Fruit fly (Drosophila melanogaster) whole organism, prepupa: Measurements from ENCODE around the gene sro.

Experiments used
- Blimp-1 ChIP-seq: fragments of 200-800 bp; sonication (Bioruptor generic); optimal IDR thresholded peaks from 3 replicates; lab custom pipeline; 2017; ENCODE audit warnings: missing biosample characterization, missing genetic modification characterization, mild to moderate bottlenecking, moderate library complexity, missing genetic modification reagents
- CG10631 ChIP-seq: fragments of 200-800 bp; sonication (Bioruptor generic); optimal IDR thresholded peaks from 2 replicates; lab custom pipeline; 2016; ENCODE audit warnings: missing biosample characterization, missing genetic modification characterization
- CG10669 ChIP-seq: fragments of 200-800 bp; sonication (Bioruptor generic); optimal IDR thresholded peaks from 3 replicates; lab custom pipeline; 2018; ENCODE audit warnings: missing biosample characterization, mild to moderate bottlenecking, missing genetic modification characterization, moderate library complexity
- CG11294 ChIP-seq: fragments of 200-800 bp; sonication (Bioruptor generic); IDR thresholded peaks from 2 replicates; pipeline ENCODE4 v1.3.6; 2022; ENCODE audit warnings: missing biosample characterization, missing genetic modification characterization
- CG11902 ChIP-seq: fragments of 200-800 bp; sonication (Bioruptor generic); optimal IDR thresholded peaks from 3 replicates; lab custom pipeline; 2016; ENCODE audit warnings: missing biosample characterization, missing genetic modification characterization
- CG15336 ChIP-seq: fragments of 200-800 bp; sonication (Bioruptor generic); IDR thresholded peaks from 2 replicates; pipeline ENCODE4 v1.3.6; 2022; ENCODE audit warnings: missing biosample characterization, missing genetic modification characterization
- CG16779 ChIP-seq: fragments of 200-800 bp; sonication (Bioruptor generic); optimal IDR thresholded peaks from 3 replicates; lab custom pipeline; 2017; ENCODE audit warnings: missing biosample characterization, mild to moderate bottlenecking, missing genetic modification characterization
- CG3032 ChIP-seq: fragments of 200-800 bp; optimal IDR thresholded peaks from 2 replicates; lab custom pipeline; 2019; ENCODE audit warnings: missing biosample characterization, mild to moderate bottlenecking, missing genetic modification characterization, moderate library complexity
- CG31627 ChIP-seq: fragments of 200-800 bp; sonication (Bioruptor generic); optimal IDR thresholded peaks from 3 replicates; lab custom pipeline; 2016; ENCODE audit warnings: missing biosample characterization, missing genetic modification characterization
- CG32006 ChIP-seq: fragments of 200-800 bp; sonication (Bioruptor generic); optimal IDR thresholded peaks from 3 replicates; lab custom pipeline; 2017; ENCODE audit warnings: missing biosample characterization, mild to moderate bottlenecking, missing genetic modification characterization
- CG3919 ChIP-seq: fragments of 200-800 bp; sonication (Bioruptor generic); optimal IDR thresholded peaks from 3 replicates; lab custom pipeline; 2016; ENCODE audit warnings: missing biosample characterization, missing genetic modification characterization
- CG4318 ChIP-seq: fragments of 200-800 bp; sonication (Bioruptor generic); optimal IDR thresholded peaks from 3 replicates; lab custom pipeline; 2017; ENCODE audit warnings: missing biosample characterization, mild to moderate bottlenecking, missing genetic modification characterization
- CG6276 ChIP-seq: fragments of 200-800 bp; sonication (Bioruptor generic); optimal IDR thresholded peaks from 2 replicates; lab custom pipeline; 2017; ENCODE audit warnings: missing biosample characterization, mild to moderate bottlenecking, missing genetic modification characterization
- CG6792 ChIP-seq: fragments of 200-800 bp; sonication (Bioruptor generic); optimal IDR thresholded peaks from 3 replicates; lab custom pipeline; 2016; ENCODE audit warnings: missing biosample characterization, missing genetic modification characterization
- CG6808 ChIP-seq: fragments of 200-800 bp; sonication (Bioruptor generic); optimal IDR thresholded peaks from 3 replicates; lab custom pipeline; 2017; ENCODE audit warnings: missing biosample characterization, missing genetic modification characterization, mild to moderate bottlenecking, moderate library complexity, missing genetic modification reagents
- CG6854 ChIP-seq: fragments of 200-800 bp; sonication (Bioruptor generic); optimal IDR thresholded peaks from 2 replicates; lab custom pipeline; 2017; ENCODE audit warnings: missing biosample characterization, mild to moderate bottlenecking, missing genetic modification characterization
- CG8632 ChIP-seq: fragments of 200-800 bp; sonication (Bioruptor generic); optimal IDR thresholded peaks from 3 replicates; lab custom pipeline; 2016; ENCODE audit warnings: missing biosample characterization, missing genetic modification characterization
- CG9139 ChIP-seq: fragments of 200-800 bp; sonication (Bioruptor generic); optimal IDR thresholded peaks from 3 replicates; lab custom pipeline; 2017; ENCODE audit warnings: missing biosample characterization, mild to moderate bottlenecking, missing genetic modification characterization
- Eip75B ChIP-seq: fragments of 200-800 bp; sonication (Bioruptor generic); optimal IDR thresholded peaks from 3 replicates; lab custom pipeline; 2016; ENCODE audit warnings: missing biosample characterization, missing genetic modification characterization
- Eip78C ChIP-seq: fragments of 200-800 bp; sonication (Bioruptor generic); peaks from one replicate; lab custom pipeline; 2016; ENCODE audit warnings: missing biosample characterization, missing genetic modification characterization
- Eip93F ChIP-seq: fragments of 200-800 bp; sonication (Bioruptor generic); optimal IDR thresholded peaks from 2 replicates; lab custom pipeline; 2016; ENCODE audit warnings: missing biosample characterization, mild to moderate bottlenecking, missing genetic modification characterization
- Gug ChIP-seq: fragments of 200-800 bp; sonication (Bioruptor generic); IDR thresholded peaks from 2 replicates; pipeline ENCODE4 v1.3.6; 2022; ENCODE audit warnings: missing biosample characterization, missing genetic modification characterization
- Hr38 ChIP-seq: sonication (Bioruptor generic); optimal IDR thresholded peaks from 2 replicates; lab custom pipeline; 2016; ENCODE audit warnings: missing biosample characterization, missing genetic modification characterization
- Hr4 ChIP-seq: fragments of 200-800 bp; sonication (Bioruptor generic); optimal IDR thresholded peaks from 3 replicates; lab custom pipeline; 2016; ENCODE audit warnings: missing biosample characterization, missing genetic modification characterization
- Met ChIP-seq: fragments of 200-800 bp; sonication (Bioruptor generic); optimal IDR thresholded peaks from 3 replicates; lab custom pipeline; 2016; ENCODE audit warnings: missing biosample characterization, missing genetic modification characterization
- Sox14 ChIP-seq: fragments of 200-800 bp; sonication (Bioruptor generic); optimal IDR thresholded peaks from 3 replicates; lab custom pipeline; 2016; ENCODE audit warnings: missing biosample characterization, missing genetic modification characterization
- Sox15 ChIP-seq: fragments of 200-800 bp; sonication (Bioruptor generic); optimal IDR thresholded peaks from 3 replicates; lab custom pipeline; 2016; ENCODE audit warnings: missing biosample characterization, missing genetic modification characterization
- achi ChIP-seq: fragments of 200-800 bp; sonication (Bioruptor generic); optimal IDR thresholded peaks from 3 replicates; lab custom pipeline; 2016; ENCODE audit warnings: missing biosample characterization, missing genetic modification characterization
- acj6 ChIP-seq: fragments of 200-800 bp; sonication (Bioruptor generic); optimal IDR thresholded peaks from 3 replicates; lab custom pipeline; 2016; ENCODE audit warnings: missing biosample characterization, missing genetic modification characterization
- cyc ChIP-seq: fragments of 200-800 bp; sonication (Bioruptor generic); optimal IDR thresholded peaks from 3 replicates; lab custom pipeline; 2016; ENCODE audit warnings: missing biosample characterization, missing genetic modification characterization
- dac ChIP-seq: fragments of 200-800 bp; sonication (Bioruptor generic); optimal IDR thresholded peaks from 2 replicates; lab custom pipeline; 2017; ENCODE audit warnings: missing biosample characterization, mild to moderate bottlenecking, missing genetic modification characterization
- fd59A ChIP-seq: fragments of 200-800 bp; sonication (Bioruptor generic); optimal IDR thresholded peaks from 2 replicates; lab custom pipeline; 2017; ENCODE audit warnings: missing biosample characterization, mild to moderate bottlenecking, missing genetic modification characterization, missing genetic modification reagents
- fkh ChIP-seq: fragments of 200-800 bp; sonication (Bioruptor generic); optimal IDR thresholded peaks from 3 replicates; lab custom pipeline; 2017; ENCODE audit warnings: missing biosample characterization, mild to moderate bottlenecking, missing genetic modification characterization, moderate library complexity
- lz ChIP-seq: fragments of 200-800 bp; sonication (Bioruptor generic); optimal IDR thresholded peaks from 3 replicates; lab custom pipeline; 2016; ENCODE audit warnings: missing biosample characterization, missing genetic modification characterization
- net ChIP-seq: fragments of 200-800 bp; sonication (Bioruptor generic); optimal IDR thresholded peaks from 3 replicates; lab custom pipeline; 2016; ENCODE audit warnings: missing biosample characterization, missing genetic modification characterization
- salr ChIP-seq, 2 experiments: fragments of 200-800 bp; sonication (Bioruptor generic); optimal IDR thresholded peaks; 3 replicates each; lab custom pipeline; 2016 to 2018; ENCODE audit warnings: missing biosample characterization in 2 of 2, missing genetic modification characterization in 2 of 2, mild to moderate bottlenecking in 1 of 2
- spab ChIP-seq: fragments of 200-800 bp; sonication (Bioruptor generic); optimal IDR thresholded peaks from 2 replicates; lab custom pipeline; 2017; ENCODE audit warnings: missing biosample characterization, mild to moderate bottlenecking, missing genetic modification characterization, missing genetic modification reagents
- ss ChIP-seq, 2 experiments: fragments of 200-800 bp; sonication (Bioruptor generic); optimal IDR thresholded peaks; 2 replicates in 1 of 2; 3 replicates in 1 of 2; lab custom pipeline; 2017 to 2018; ENCODE audit warnings: mild to moderate bottlenecking in 2 of 2, missing biosample characterization in 2 of 2, missing genetic modification characterization in 2 of 2, moderate library complexity in 1 of 2
- vri ChIP-seq: fragments of 200-800 bp; sonication (Bioruptor generic); optimal IDR thresholded peaks from 3 replicates; lab custom pipeline; 2016; ENCODE audit warnings: missing biosample characterization, mild to moderate bottlenecking, missing genetic modification characterization

Gene sro

DNA sequence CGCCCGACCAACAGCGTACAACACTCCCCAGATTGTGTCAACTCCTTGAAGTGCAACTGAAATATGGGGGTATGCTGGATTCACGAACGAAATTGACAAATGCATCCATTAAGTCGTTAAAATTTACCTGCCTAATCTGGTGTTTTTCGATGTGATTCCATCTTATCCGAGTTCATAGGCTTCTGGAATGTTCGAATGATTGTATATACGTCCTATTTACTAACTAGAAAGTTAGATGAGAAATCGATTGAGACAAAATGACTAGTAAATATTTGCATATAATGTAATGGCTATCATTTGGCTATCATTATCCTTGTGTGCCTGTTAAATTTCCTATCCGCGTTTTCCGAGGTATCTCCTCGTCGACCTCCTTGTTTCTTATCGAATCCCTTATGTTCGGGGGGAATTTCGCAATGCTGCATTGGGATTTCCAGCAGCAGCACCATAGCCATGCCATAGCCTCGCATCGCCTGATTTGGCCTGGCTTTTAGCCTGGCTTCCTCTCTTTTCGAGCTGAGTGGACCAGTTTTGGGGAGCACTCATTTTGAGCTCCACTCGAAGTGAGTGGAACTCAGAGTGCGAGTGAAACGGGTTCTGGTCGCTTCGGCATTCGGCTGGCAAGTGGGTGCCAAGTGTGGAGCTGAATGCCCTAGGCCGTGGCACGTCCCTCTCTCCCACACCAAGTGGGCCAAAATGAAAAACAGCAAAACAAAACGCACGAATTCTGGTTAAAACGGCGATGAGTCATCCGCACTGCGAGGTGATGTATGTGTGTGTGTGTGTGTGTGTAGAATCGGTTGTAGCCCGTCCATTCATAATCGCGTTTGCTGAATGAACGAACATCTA lies 16.0 kb upstream of the sro start (continued):
- TF ChIP-seq ss (GFP tag; optimal IDR thresholded peaks at IDR 0.05; lab: Kevin White, UChicago), result peak; percentile 18 to 38
- no peak for TF ChIP-seq Gug (GFP tag; lab: Robert Waterston, UW)
- TF ChIP-seq acj6 (GFP tag; lab: Kevin White, UChicago), result peak; percentile 50
- peak; percentile 54 for TF ChIP-seq cyc (GFP tag; lab: Kevin White, UChicago)
- TF ChIP-seq Blimp-1 (GFP tag; lab: Kevin White, UChicago), result peak; percentile 36
- TF ChIP-seq Sox15 (GFP tag; lab: Kevin White, UChicago), result peak; percentile 23
- TF ChIP-seq spab, result peak; percentile 34
- TF ChIP-seq Eip75B (GFP tag; lab: Kevin White, UChicago), result peak; percentile 64
- TF ChIP-seq CG4318, result no peak
- TF ChIP-seq salr (GFP tag; optimal IDR thresholded peaks at IDR 0.05; lab: Kevin White, UChicago), result peak in 1 of 2 experiments; percentile 26
- peak; percentile 56 for TF ChIP-seq achi (GFP tag; lab: Kevin White, UChicago)
- no peak for TF ChIP-seq CG15336 (GFP tag; lab: Robert Waterston, UW)
- TF ChIP-seq Met (GFP tag; lab: Kevin White, UChicago), result peak; percentile 73
- peak; percentile 54 for TF ChIP-seq CG10669 (GFP tag; lab: Kevin White, UChicago)

DNA sequence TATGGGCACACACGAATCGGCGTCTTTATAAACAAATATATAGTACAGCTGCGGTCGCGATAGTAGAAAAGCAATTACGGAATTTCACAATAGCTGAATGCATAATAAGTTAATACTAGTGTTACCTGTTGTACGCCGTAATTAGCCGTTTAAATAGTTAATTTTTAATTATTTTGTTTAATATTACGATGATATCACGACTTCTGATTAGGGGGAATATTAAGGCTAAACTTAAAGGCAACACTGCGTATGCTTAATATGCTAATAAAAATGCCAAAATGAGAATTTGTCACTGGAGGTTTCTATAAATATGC lies 15.5 kb upstream of the sro start:
- TF ChIP-seq vri (GFP tag; lab: Kevin White, UChicago), result peak; percentile 0
- no peak for TF ChIP-seq Blimp-1 (GFP tag; lab: Kevin White, UChicago)
- TF ChIP-seq Eip78C (GFP tag; lab: Kevin White, UChicago), result peak; percentile 30
- peak; percentile 50 for TF ChIP-seq fkh (GFP tag; lab: Kevin White, UChicago)

DNA sequence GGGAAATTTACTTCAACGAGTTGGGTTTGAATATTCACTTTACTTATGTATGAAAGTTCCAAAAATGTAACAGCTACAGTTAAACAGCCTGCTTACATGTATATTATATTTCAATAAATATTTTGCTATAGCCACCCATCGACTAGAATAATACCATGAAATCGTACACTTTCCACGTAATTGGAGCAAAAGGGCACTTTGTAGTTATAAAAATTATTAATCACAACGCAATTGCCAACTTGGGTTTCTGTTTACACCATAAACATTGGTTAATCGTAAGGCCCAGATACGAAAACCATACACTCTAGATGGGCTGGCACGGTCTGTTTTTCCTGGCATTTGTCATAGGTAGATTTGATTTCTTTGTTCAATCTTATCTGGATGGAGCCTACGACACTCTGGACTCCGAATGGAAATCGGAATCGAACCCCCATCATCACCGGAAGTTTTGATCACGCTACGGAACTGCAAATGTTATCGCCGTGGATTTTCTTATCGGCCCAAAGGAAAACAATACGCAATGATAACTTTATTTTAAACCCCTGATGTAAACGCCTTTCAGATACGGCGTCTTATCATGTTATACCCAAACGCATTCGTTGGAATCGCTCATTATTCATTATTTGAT lies 13.9 kb upstream of the sro start, which contains the start of gene fig:
fig (minus strand) TSS at position 51 of the 628 bp plus-strand sequence.
- TF ChIP-seq ss (GFP tag; optimal IDR thresholded peaks at IDR 0.05; lab: Kevin White, UChicago) (peak in 1 of 2 experiments; percentile 19), CG16779 (no peak), fd59A (GFP tag; lab: Kevin White, UChicago) (no peak), CG8632 (GFP tag; lab: Kevin White, UChicago) (no peak), Sox14 (peak; percentile 13), Eip93F (peak; percentile 82), net (no peak), Eip78C (GFP tag; lab: Kevin White, UChicago) (peak; percentile 6), fkh (GFP tag; lab: Kevin White, UChicago) (peak; percentile 39), vri (GFP tag; lab: Kevin White, UChicago) (peak; percentile 82)
- TF ChIP-seq, all 60 proteins: peak for 6

- TF ChIP-seq CG10631 (GFP tag; lab: Kevin White, UChicago) (no peak), CG32006 (GFP tag; lab: Kevin White, UChicago) (peak; percentile 0), CG10669 (GFP tag; lab: Kevin White, UChicago) (no peak), vri (GFP tag; lab: Kevin White, UChicago) (peak; percentile 88), CG9139 (GFP tag; lab: Kevin White, UChicago) (no peak)
- TF ChIP-seq, all 60 proteins: peak for 2
Measured at dm6 chr3R:29781874-29782273, 12.5 kb upstream of the sro start.

DNA sequence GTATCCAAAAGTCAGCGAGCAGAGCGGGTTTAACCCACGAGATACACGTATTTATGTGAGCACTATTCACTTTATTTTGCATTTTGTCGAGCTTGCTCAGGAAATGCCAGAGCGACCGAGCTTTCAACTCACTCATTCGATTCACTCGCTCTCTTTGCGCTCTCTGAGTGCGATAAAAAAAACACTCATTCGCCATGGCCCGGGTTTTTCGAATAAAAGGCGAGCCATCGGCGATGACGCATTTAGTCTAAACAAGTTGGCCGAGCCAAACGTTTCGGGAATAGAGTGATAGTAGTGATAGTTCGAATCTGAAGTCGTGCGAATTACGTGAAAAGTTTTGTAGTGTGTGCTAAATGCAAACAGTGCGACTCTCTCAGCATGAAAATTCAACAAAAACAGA lies 12.0 kb upstream of the sro start:
- peak; percentile 28 for TF ChIP-seq Eip75B (GFP tag; lab: Kevin White, UChicago)
- peak; percentile 12 for TF ChIP-seq CG6276 (GFP tag; lab: Kevin White, UChicago)
- TF ChIP-seq CG11902, result no peak
- TF ChIP-seq CG6808, result peak; percentile 45
- no peak for TF ChIP-seq achi (GFP tag; lab: Kevin White, UChicago)
- TF ChIP-seq Hr4 (GFP tag; lab: Kevin White, UChicago), result no peak
- no peak for TF ChIP-seq CG8632 (GFP tag; lab: Kevin White, UChicago)
- peak; percentile 83 for TF ChIP-seq Eip78C (GFP tag; lab: Kevin White, UChicago)
- TF ChIP-seq CG32006 (GFP tag; lab: Kevin White, UChicago), result no peak
- peak; percentile 79 for TF ChIP-seq CG6854 (GFP tag; lab: Kevin White, UChicago)
- no peak for TF ChIP-seq Hr38
- no peak for TF ChIP-seq Gug (GFP tag; lab: Robert Waterston, UW)
- TF ChIP-seq CG31627 (GFP tag; lab: Kevin White, UChicago), result no peak
- TF ChIP-seq ss (GFP tag; optimal IDR thresholded peaks at IDR 0.05; lab: Kevin White, UChicago), result peak; percentile 51 to 68
- no peak for TF ChIP-seq CG3032 (tag; lab: Kevin White, UChicago)
- TF ChIP-seq lz (GFP tag; lab: Kevin White, UChicago), result no peak
- TF ChIP-seq CG11294 (GFP tag; lab: Robert Waterston, UW), result no peak
- peak; percentile 25 for TF ChIP-seq CG3919 (GFP tag; lab: Kevin White, UChicago)
- TF ChIP-seq Blimp-1 (GFP tag; lab: Kevin White, UChicago), result no peak
- no peak for TF ChIP-seq dac (GFP tag; lab: Kevin White, UChicago)
- TF ChIP-seq salr (GFP tag; optimal IDR thresholded peaks at IDR 0.05; lab: Kevin White, UChicago), result no peak
- no peak for TF ChIP-seq CG6792 (GFP tag; lab: Kevin White, UChicago)
- peak; percentile 63 for TF ChIP-seq CG9139 (GFP tag; lab: Kevin White, UChicago)
